Fruit fly (Drosophila melanogaster) whole organism, embryonic: ENCODE data around the gene Dh31.

Experiments used
- BEAF-32 ChIP-seq: fragments of 200-800 bp; sonication (Bioruptor generic); optimal IDR thresholded peaks from 3 replicates; lab custom pipeline; 2017; ENCODE audit warnings: missing biosample characterization, missing genetic modification characterization, mild to moderate bottlenecking, moderate library complexity, missing genetic modification reagents
- CG12071 ChIP-seq: fragments of 200-800 bp; sonication (Bioruptor generic); optimal IDR thresholded peaks from 3 replicates; lab custom pipeline; 2018; ENCODE audit warnings: missing biosample characterization, mild to moderate bottlenecking, missing genetic modification characterization
- CG12769 ChIP-seq: fragments of 200-800 bp; sonication (Bioruptor generic); optimal IDR thresholded peaks from 2 replicates; lab custom pipeline; 2019; ENCODE audit warnings: missing biosample characterization, mild to moderate bottlenecking, missing genetic modification characterization, moderate library complexity
- CG13424 ChIP-seq: fragments of 200-800 bp; sonication (Bioruptor generic); optimal IDR thresholded peaks from 2 replicates; lab custom pipeline; 2019; ENCODE audit warnings: missing biosample characterization, mild to moderate bottlenecking, missing genetic modification characterization, moderate library complexity
- CG15011 ChIP-seq: fragments of 200-800 bp; sonication (Bioruptor generic); optimal IDR thresholded peaks from 3 replicates; lab custom pipeline; 2018; ENCODE audit warnings: missing biosample characterization, mild to moderate bottlenecking, missing genetic modification characterization
- CG17359 ChIP-seq: fragments of 200-800 bp; sonication (Bioruptor generic); optimal IDR thresholded peaks from 3 replicates; lab custom pipeline; 2018; ENCODE audit warnings: missing biosample characterization, mild to moderate bottlenecking, missing genetic modification characterization, moderate library complexity
- CG1792 ChIP-seq: fragments of 200-800 bp; sonication (Bioruptor generic); optimal IDR thresholded peaks from 2 replicates; lab custom pipeline; 2016; ENCODE audit warnings: missing biosample characterization, missing genetic modification characterization
- CG1832 ChIP-seq: fragments of 200-800 bp; sonication (Bioruptor generic); optimal IDR thresholded peaks from 2 replicates; lab custom pipeline; 2017; ENCODE audit warnings: missing biosample characterization, mild to moderate bottlenecking, missing genetic modification characterization, inconsistent platforms
- CG18619 ChIP-seq: fragments of 200-800 bp; sonication (Bioruptor generic); optimal IDR thresholded peaks from 3 replicates; lab custom pipeline; 2017; ENCODE audit warnings: missing biosample characterization, mild to moderate bottlenecking, missing genetic modification characterization
- CG32532 ChIP-seq: fragments of 200-800 bp; sonication (Bioruptor generic); IDR thresholded peaks from 2 replicates; pipeline ENCODE4 v1.3.6; 2022; ENCODE audit warnings: missing biosample characterization, missing genetic modification characterization
- CG32767 ChIP-seq: fragments of 200-800 bp; sonication (Bioruptor generic); IDR thresholded peaks from 2 replicates; pipeline ENCODE4 v1.3.6; 2022; ENCODE audit warnings: missing biosample characterization, missing genetic modification characterization
- CG33557 ChIP-seq: fragments of 200-800 bp; sonication (Bioruptor generic); optimal IDR thresholded peaks from 2 replicates; lab custom pipeline; 2019; ENCODE audit warnings: missing biosample characterization, mild to moderate bottlenecking, missing genetic modification characterization, moderate library complexity
- CG6272 ChIP-seq: fragments of 200-800 bp; sonication (Bioruptor generic); IDR thresholded peaks from 2 replicates; pipeline ENCODE4 v1.3.6; 2022; ENCODE audit warnings: missing biosample characterization, missing genetic modification characterization
- CG6854 ChIP-seq: fragments of 200-800 bp; sonication (Bioruptor generic); optimal IDR thresholded peaks from 3 replicates; lab custom pipeline; 2017; ENCODE audit warnings: missing biosample characterization, mild to moderate bottlenecking, missing genetic modification characterization
- CG7357 ChIP-seq: fragments of 200-800 bp; sonication (Bioruptor generic); IDR thresholded peaks from 3 replicates; pipeline ENCODE4 v1.3.6; 2022; ENCODE audit warnings: missing biosample characterization, missing genetic modification characterization
- CG7372 ChIP-seq: fragments of 200-800 bp; sonication (Bioruptor generic); IDR thresholded peaks from 2 replicates; pipeline ENCODE4 v1.3.6; 2022; ENCODE audit warnings: missing biosample characterization, missing genetic modification characterization
- CG7786 ChIP-seq: fragments of 200-800 bp; sonication (Bioruptor generic); optimal IDR thresholded peaks from 2 replicates; lab custom pipeline; 2016; ENCODE audit warnings: missing biosample characterization, missing genetic modification characterization
- CG7839 ChIP-seq: fragments of 200-800 bp; sonication (Bioruptor generic); optimal IDR thresholded peaks from 3 replicates; lab custom pipeline; 2018; ENCODE audit warnings: missing biosample characterization, mild to moderate bottlenecking, missing genetic modification characterization, moderate library complexity
- CG7987 ChIP-seq: fragments of 200-800 bp; sonication (Bioruptor generic); optimal IDR thresholded peaks from 2 replicates; lab custom pipeline; 2018; ENCODE audit warnings: missing biosample characterization, mild to moderate bottlenecking, missing genetic modification characterization, moderate library complexity
- CG8924 ChIP-seq: fragments of 200-800 bp; optimal IDR thresholded peaks from 3 replicates; lab custom pipeline; 2019; ENCODE audit warnings: missing biosample characterization, mild to moderate bottlenecking, missing genetic modification characterization, moderate library complexity
- CG9797 ChIP-seq: fragments of 200-800 bp; sonication (Bioruptor generic); optimal IDR thresholded peaks from 3 replicates; lab custom pipeline; 2018; ENCODE audit warnings: missing biosample characterization, mild to moderate bottlenecking, missing genetic modification characterization
- Dip3 ChIP-seq: fragments of 200-800 bp; sonication (Bioruptor generic); optimal IDR thresholded peaks from 3 replicates; lab custom pipeline; 2016; ENCODE audit warnings: missing biosample characterization, missing genetic modification characterization
- Fer1 ChIP-seq: fragments of 200-800 bp; sonication (Bioruptor generic); optimal IDR thresholded peaks from 2 replicates; lab custom pipeline; 2017; ENCODE audit warnings: missing biosample characterization, mild to moderate bottlenecking, missing genetic modification characterization
- H2.0 ChIP-seq: fragments of 200-800 bp; sonication (Bioruptor generic); IDR thresholded peaks from 2 replicates; pipeline ENCODE4 v1.3.6; 2022; ENCODE audit warnings: missing biosample characterization, missing genetic modification characterization
- MTF-1 ChIP-seq: fragments of 200-800 bp; sonication (Bioruptor generic); optimal IDR thresholded peaks from 2 replicates; lab custom pipeline; 2018; ENCODE audit warnings: missing biosample characterization, mild to moderate bottlenecking, missing genetic modification characterization, borderline replicate concordance
- Nf-YC ChIP-seq: fragments of 200-800 bp; optimal IDR thresholded peaks from 3 replicates; lab custom pipeline; 2019; ENCODE audit warnings: missing biosample characterization, mild to moderate bottlenecking, missing genetic modification characterization, moderate library complexity
- PHDP ChIP-seq: fragments of 200-800 bp; sonication (Bioruptor generic); optimal IDR thresholded peaks from 3 replicates; lab custom pipeline; 2018; ENCODE audit warnings: missing biosample characterization, mild to moderate bottlenecking, missing genetic modification characterization, moderate library complexity
- Pdp1 ChIP-seq, 2 experiments: fragments of 200-800 bp; sonication (Bioruptor generic); optimal IDR thresholded peaks; 3 replicates each; lab custom pipeline; 2016; ENCODE audit warnings: missing biosample characterization in 2 of 2, missing genetic modification characterization in 2 of 2, mild to moderate bottlenecking in 1 of 2, moderate library complexity in 1 of 2
- Poxn ChIP-seq: fragments of 200-800 bp; sonication (Bioruptor generic); IDR thresholded peaks from 2 replicates; pipeline ENCODE4 v1.3.6; 2022; ENCODE audit warnings: missing biosample characterization, missing genetic modification characterization
- Rfx ChIP-seq: fragments of 200-800 bp; sonication (Bioruptor generic); IDR thresholded peaks from 2 replicates; pipeline ENCODE4 v1.3.6; 2022; ENCODE audit warnings: missing biosample characterization, missing genetic modification characterization
- Sox102F ChIP-seq: fragments of 200-800 bp; sonication (Bioruptor generic); optimal IDR thresholded peaks from 2 replicates; lab custom pipeline; 2018; ENCODE audit warnings: missing biosample characterization, mild to moderate bottlenecking, missing genetic modification characterization, moderate library complexity
- Trl ChIP-seq, 3 experiments: fragments of >200 bp in 2 of 3; fragments of 200-800 bp in 1 of 3; sonication (Bioruptor generic) in 1 of 3; optimal IDR thresholded peaks; 2 replicates in 1 of 3; 3 replicates in 2 of 3; lab custom pipeline; 2016 to 2017; ENCODE audit warnings: missing biosample characterization in 1 of 3, missing genetic modification characterization in 1 of 3
- YL-1 ChIP-seq: fragments of 200-800 bp; sonication (Bioruptor generic); optimal IDR thresholded peaks from 3 replicates; lab custom pipeline; 2017; ENCODE audit warnings: missing biosample characterization, mild to moderate bottlenecking, missing genetic modification characterization
- ac ChIP-seq: fragments of 200-800 bp; sonication (Bioruptor generic); optimal IDR thresholded peaks from 3 replicates; lab custom pipeline; 2017; ENCODE audit warnings: missing biosample characterization, mild to moderate bottlenecking, missing genetic modification characterization
- aop ChIP-seq: fragments of 200-800 bp; sonication (Bioruptor generic); IDR thresholded peaks from 2 replicates; pipeline ENCODE4 v1.3.6; 2022; ENCODE audit warnings: missing biosample characterization, missing genetic modification characterization
- ase ChIP-seq: fragments of 200-800 bp; sonication (Bioruptor generic); IDR thresholded peaks from 3 replicates; pipeline ENCODE4 v1.3.6; 2022; ENCODE audit warnings: missing biosample characterization, missing genetic modification characterization
- bab2 ChIP-seq: fragments of 200-800 bp; sonication (Bioruptor generic); optimal IDR thresholded peaks from 2 replicates; lab custom pipeline; 2016; ENCODE audit warnings: missing biosample characterization, missing genetic modification characterization
- cato ChIP-seq: fragments of 200-800 bp; sonication (Bioruptor generic); optimal IDR thresholded peaks from 2 replicates; lab custom pipeline; 2016; ENCODE audit warnings: missing biosample characterization, missing genetic modification characterization, borderline replicate concordance
- da ChIP-seq: fragments of 200-800 bp; sonication (Bioruptor generic); optimal IDR thresholded peaks from 2 replicates; lab custom pipeline; 2016; ENCODE audit warnings: missing biosample characterization, missing genetic modification characterization
- fd64A ChIP-seq: fragments of 200-800 bp; sonication (Bioruptor generic); optimal IDR thresholded peaks from 3 replicates; lab custom pipeline; 2018; ENCODE audit warnings: missing biosample characterization, mild to moderate bottlenecking, missing genetic modification characterization
- gcm2 ChIP-seq: fragments of 200-800 bp; sonication (Bioruptor generic); optimal IDR thresholded peaks from 2 replicates; lab custom pipeline; 2016; ENCODE audit warnings: missing biosample characterization, missing genetic modification characterization
- grau ChIP-seq: fragments of 200-800 bp; optimal IDR thresholded peaks from 3 replicates; lab custom pipeline; 2019; ENCODE audit warnings: missing biosample characterization, mild to moderate bottlenecking, missing genetic modification characterization, moderate library complexity
- hb ChIP-seq: fragments of 200-800 bp; sonication (Bioruptor generic); IDR thresholded peaks from 3 replicates; pipeline ENCODE4 v1.3.6; 2022; ENCODE audit warnings: missing biosample characterization, missing genetic modification characterization; ENCODE audit not compliant: partially characterized antibody
- klu ChIP-seq: fragments of 200-800 bp; sonication (Bioruptor generic); IDR thresholded peaks from 2 replicates; pipeline ENCODE4 v1.3.6; 2022; ENCODE audit warnings: missing biosample characterization, missing genetic modification characterization
- p53 ChIP-seq: fragments of 200-800 bp; sonication (Bioruptor generic); optimal IDR thresholded peaks from 2 replicates; lab custom pipeline; 2016; ENCODE audit warnings: missing biosample characterization, missing genetic modification characterization
- ssp ChIP-seq: fragments of 200-800 bp; sonication (Bioruptor generic); IDR thresholded peaks from 2 replicates; pipeline ENCODE4 v1.3.6; 2022; ENCODE audit warnings: missing biosample characterization, missing genetic modification characterization
- stc ChIP-seq: fragments of 200-800 bp; sonication (Bioruptor generic); IDR thresholded peaks from 2 replicates; pipeline ENCODE4 v1.3.6; 2022; ENCODE audit warnings: missing biosample characterization, missing genetic modification characterization
- tin ChIP-seq: fragments of 200-800 bp; sonication (Bioruptor generic); optimal IDR thresholded peaks from 3 replicates; lab custom pipeline; 2016; ENCODE audit warnings: missing biosample characterization, missing genetic modification characterization
- tio ChIP-seq: fragments of 200-800 bp; sonication (Bioruptor generic); optimal IDR thresholded peaks from 2 replicates; lab custom pipeline; 2017; ENCODE audit warnings: missing biosample characterization, missing genetic modification characterization, inconsistent platforms
- twi ChIP-seq: fragments of 200-800 bp; optimal IDR thresholded peaks from 2 replicates; lab custom pipeline; 2019; ENCODE audit warnings: missing biosample characterization, mild to moderate bottlenecking, missing genetic modification characterization, moderate library complexity
- tx ChIP-seq: fragments of 200-800 bp; sonication (Bioruptor generic); optimal IDR thresholded peaks from 2 replicates; lab custom pipeline; 2016; ENCODE audit warnings: missing biosample characterization, missing genetic modification characterization
- yki ChIP-seq: fragments of >200 bp; optimal IDR thresholded peaks from 3 replicates; lab custom pipeline; 2018

Gene Dh31

DNA sequence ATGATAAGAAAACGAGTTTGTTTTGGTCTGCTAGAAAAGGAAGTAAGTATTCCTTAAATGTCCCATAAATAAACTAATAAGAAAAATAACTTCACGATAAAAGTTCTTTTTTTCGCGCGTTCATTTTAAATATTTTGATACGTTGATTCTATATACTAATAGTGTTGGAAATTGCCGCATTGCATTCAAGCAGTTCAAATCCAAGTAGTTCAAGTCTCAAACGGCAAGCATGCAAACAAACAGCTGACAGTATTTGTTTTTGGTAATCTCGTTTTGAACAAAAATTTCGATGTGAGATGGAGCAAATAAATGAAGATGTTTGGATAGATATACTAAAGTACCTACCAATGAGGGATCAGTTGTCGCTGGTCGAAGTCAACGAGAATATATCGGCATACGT is 17.9 kb downstream of the Dh31 start, which contains the start of gene CG13088:
Gene CG13088 (plus strand): TSS at position 247 of the 400 bp plus-strand sequence.
- no peak for TF ChIP-seq gcm2 (GFP tag; lab: Kevin White, UChicago)
- no peak for TF ChIP-seq yki (lab: Kevin White, UChicago)
- no peak for TF ChIP-seq CG1832 (GFP tag; lab: Kevin White, UChicago)
- TF ChIP-seq Nf-YC (tag; lab: Kevin White, UChicago), result no peak
- TF ChIP-seq CG17359 (tag; lab: Kevin White, UChicago), result peak; percentile 18
- peak; percentile 6 for TF ChIP-seq CG1792 (GFP tag; lab: Kevin White, UChicago)
- no peak for TF ChIP-seq CG32767 (GFP tag; lab: Robert Waterston, UW)
- TF ChIP-seq YL-1 (GFP tag; lab: Kevin White, UChicago), result peak; percentile 3
- TF ChIP-seq CG12769 (tag; lab: Kevin White, UChicago), result no peak
- TF ChIP-seq ssp (GFP tag; lab: Robert Waterston, UW), result no peak
- TF ChIP-seq CG12071 (GFP tag; lab: Kevin White, UChicago), result no peak
- TF ChIP-seq Sox102F (GFP tag; lab: Kevin White, UChicago), result peak; percentile 3
- TF ChIP-seq twi (tag; lab: Kevin White, UChicago), result no peak
- TF ChIP-seq CG8924 (tag; lab: Kevin White, UChicago), result no peak
- TF ChIP-seq Dip3 (GFP tag; lab: Kevin White, UChicago), result peak; percentile 51
- no peak for TF ChIP-seq CG13424
- no peak for TF ChIP-seq CG7357 (GFP tag; lab: Robert Waterston, UW)
- no peak for TF ChIP-seq Fer1
- no peak for TF ChIP-seq p53 (GFP tag; lab: Kevin White, UChicago)
- TF ChIP-seq CG33557 (GFP tag; lab: Kevin White, UChicago), result no peak
- peak; percentile 4 for TF ChIP-seq CG18619 (GFP tag; lab: Kevin White, UChicago)
- no peak for TF ChIP-seq CG6272 (GFP tag; lab: Robert Waterston, UW)
- no peak for TF ChIP-seq hb (GFP tag; lab: Robert Waterston, UW)
- no peak for TF ChIP-seq CG15011 (GFP tag; lab: Kevin White, UChicago)
- no peak for TF ChIP-seq fd64A (GFP tag; lab: Kevin White, UChicago)
- no peak; the same call in none of the 2 replicates for TF ChIP-seq Rfx (GFP tag; lab: Robert Waterston, UW)
- TF ChIP-seq CG32532 (GFP tag; lab: Robert Waterston, UW), result no peak; the same call in 1 of the 2 replicates
- no peak for TF ChIP-seq grau (tag; lab: Kevin White, UChicago)
- TF ChIP-seq CG7786 (GFP tag; lab: Kevin White, UChicago), result peak; percentile 44
- TF ChIP-seq CG7987 (GFP tag; lab: Kevin White, UChicago), result peak; percentile 36
- no peak for TF ChIP-seq Trl (optimal IDR thresholded peaks at IDR 0.05; lab: Kevin White, UChicago)
- peak; percentile 33 for TF ChIP-seq Trl (GFP tag; optimal IDR thresholded peaks at IDR 0.05; lab: Kevin White, UChicago)
- TF ChIP-seq ase, result no peak
- no peak for TF ChIP-seq Poxn (GFP tag; lab: Robert Waterston, UW)
- TF ChIP-seq bab2 (GFP tag; lab: Kevin White, UChicago), result peak; percentile 50
- no peak for TF ChIP-seq CG7372
- no peak for TF ChIP-seq aop (GFP tag; lab: Robert Waterston, UW)
- TF ChIP-seq stc, result no peak
- TF ChIP-seq klu, result no peak
- no peak for TF ChIP-seq CG6854 (GFP tag; lab: Kevin White, UChicago)
- TF ChIP-seq cato, result no peak
- no peak for TF ChIP-seq H2.0
- TF ChIP-seq da, result no peak
- no peak for TF ChIP-seq ac
- TF ChIP-seq CG9797 (GFP tag; lab: Kevin White, UChicago), result no peak
- TF ChIP-seq Pdp1 (GFP tag; optimal IDR thresholded peaks at IDR 0.05; lab: Kevin White, UChicago), result peak in 1 of 2 experiments; percentile 34
- TF ChIP-seq MTF-1, result no peak
- no peak for TF ChIP-seq CG7839 (tag; lab: Kevin White, UChicago)
- no peak for TF ChIP-seq tx (GFP tag; lab: Kevin White, UChicago)
- TF ChIP-seq tin (GFP tag; lab: Kevin White, UChicago), result no peak
- TF ChIP-seq PHDP (tag; lab: Kevin White, UChicago), result no peak
- peak; percentile 21 for TF ChIP-seq BEAF-32 (GFP tag; lab: Kevin White, UChicago)
- TF ChIP-seq tio (GFP tag; lab: Kevin White, UChicago), result no peak
